Worm (Caenorhabditis elegans) whole organism, mixed stage, embryonic: ENCODE measurements around the gene H34I24.1.

Experiments
- M03D4.4 ChIP-seq: sonication (generic microtip); optimal IDR thresholded peaks from 2 replicates; lab custom pipeline; 2017; ENCODE audit warnings: mild to moderate bottlenecking, missing genetic modification characterization, missing compliant biosample characterization
- blmp-1 ChIP-seq: fragments of 150-350 bp; optimal IDR thresholded peaks from 2 replicates; lab custom pipeline; 2014; ENCODE audit warnings: missing biosample characterization, missing genetic modification characterization
- ceh-39 ChIP-seq: fragments of 150-350 bp; optimal IDR thresholded peaks from 2 replicates; lab custom pipeline; 2014; ENCODE audit warnings: missing biosample characterization, missing genetic modification characterization
- ceh-43 ChIP-seq: fragments of 200-800 bp; sonication (Bioruptor generic); optimal IDR thresholded peaks from 2 replicates; lab custom pipeline; 2018; ENCODE audit warnings: mild to moderate bottlenecking, missing genetic modification characterization, moderate library complexity, missing compliant biosample characterization
- ceh-83 ChIP-seq: fragments of 200-800 bp; sonication (Bioruptor generic); optimal IDR thresholded peaks from 2 replicates; lab custom pipeline; 2018; ENCODE audit warnings: mild to moderate bottlenecking, missing genetic modification characterization, missing compliant biosample characterization
- ces-1 ChIP-seq: fragments of 150-350 bp; optimal IDR thresholded peaks from 2 replicates; lab custom pipeline; 2014; ENCODE audit warnings: missing biosample characterization, missing genetic modification reagents, missing genetic modification characterization
- cnd-1 ChIP-seq: fragments of 200-800 bp; sonication (Bioruptor generic); optimal IDR thresholded peaks from 2 replicates; lab custom pipeline; 2018; ENCODE audit warnings: mild to moderate bottlenecking, missing genetic modification characterization, missing compliant biosample characterization
- drap-1 ChIP-seq: fragments of 200-800 bp; sonication (Bioruptor generic); optimal IDR thresholded peaks from 3 replicates; lab custom pipeline; 2018; ENCODE audit warnings: mild to moderate bottlenecking, missing genetic modification characterization, missing compliant biosample characterization
- elt-1 ChIP-seq: sonication (generic microtip); optimal IDR thresholded peaks from 2 replicates; lab custom pipeline; 2017; ENCODE audit warnings: missing genetic modification characterization, mild to moderate bottlenecking, missing compliant biosample characterization, antibody characterized with exemption, moderate library complexity, borderline replicate concordance; ENCODE audit not compliant: insufficient read depth
- elt-3 ChIP-seq: fragments of 150-350 bp; optimal IDR thresholded peaks from 2 replicates; lab custom pipeline; 2014; ENCODE audit warnings: missing biosample characterization, missing genetic modification characterization
- flh-1 ChIP-seq: fragments of 200-800 bp; sonication (Bioruptor generic); optimal IDR thresholded peaks from 2 replicates; lab custom pipeline; 2018; ENCODE audit warnings: mild to moderate bottlenecking, missing genetic modification characterization, moderate library complexity, missing compliant biosample characterization
- ham-2 ChIP-seq: fragments of 200-800 bp; sonication (Bioruptor generic); optimal IDR thresholded peaks from 2 replicates; lab custom pipeline; 2018; ENCODE audit warnings: mild to moderate bottlenecking, missing genetic modification characterization, missing compliant biosample characterization
- hlh-1 ChIP-seq: fragments of 150-350 bp; optimal IDR thresholded peaks from 2 replicates; lab custom pipeline; 2014; ENCODE audit warnings: missing biosample characterization, missing genetic modification reagents, missing genetic modification characterization
- lin-13 ChIP-seq: fragments of 150-350 bp; optimal IDR thresholded peaks from 2 replicates; lab custom pipeline; 2014; ENCODE audit warnings: missing biosample characterization, missing genetic modification characterization
- lin-32 ChIP-seq: fragments of 200-800 bp; sonication (Bioruptor generic); optimal IDR thresholded peaks from 2 replicates; lab custom pipeline; 2018; ENCODE audit warnings: mild to moderate bottlenecking, missing genetic modification characterization, missing compliant biosample characterization
- lsy-2 ChIP-seq: fragments of 150-350 bp; optimal IDR thresholded peaks from 2 replicates; lab custom pipeline; 2014; ENCODE audit warnings: missing biosample characterization, missing genetic modification characterization
- mab-5 ChIP-seq: fragments of 150-350 bp; optimal IDR thresholded peaks from 2 replicates; lab custom pipeline; 2014; ENCODE audit warnings: missing biosample characterization, missing genetic modification characterization
- mep-1 ChIP-seq: fragments of 150-350 bp; optimal IDR thresholded peaks from 2 replicates; lab custom pipeline; 2017; ENCODE audit warnings: missing biosample characterization, missing genetic modification reagents, missing genetic modification characterization, inconsistent platforms
- nhr-12 ChIP-seq: fragments of 150-350 bp; optimal IDR thresholded peaks from 2 replicates; lab custom pipeline; 2014; ENCODE audit warnings: missing biosample characterization, missing genetic modification characterization
- nhr-2 ChIP-seq: fragments of 150-350 bp; optimal IDR thresholded peaks from 2 replicates; lab custom pipeline; 2014; ENCODE audit warnings: missing biosample characterization, missing genetic modification characterization
- nhr-237 ChIP-seq: fragments of 150-350 bp; optimal IDR thresholded peaks from 2 replicates; lab custom pipeline; 2014; ENCODE audit warnings: missing biosample characterization, missing genetic modification characterization
- nhr-28 ChIP-seq: fragments of 150-350 bp; optimal IDR thresholded peaks from 2 replicates; lab custom pipeline; 2014; ENCODE audit warnings: missing biosample characterization, missing genetic modification characterization
- nhr-76 ChIP-seq: sonication (generic microtip); optimal IDR thresholded peaks from 2 replicates; lab custom pipeline; 2017; ENCODE audit warnings: missing biosample characterization, missing genetic modification characterization
- pha-4 ChIP-seq: fragments of 150-350 bp; optimal IDR thresholded peaks from 2 replicates; lab custom pipeline; 2018; ENCODE audit warnings: missing biosample characterization, missing genetic modification reagents, missing genetic modification characterization
- sem-2 ChIP-seq: fragments of 200-800 bp; sonication (Bioruptor generic); optimal IDR thresholded peaks from 2 replicates; lab custom pipeline; 2018; ENCODE audit warnings: mild to moderate bottlenecking, missing genetic modification characterization, missing compliant biosample characterization
- snpc-4 ChIP-seq: fragments of 150-350 bp; optimal IDR thresholded peaks from 2 replicates; lab custom pipeline; 2014; ENCODE audit warnings: missing biosample characterization, missing genetic modification characterization
- sptf-1 ChIP-seq: sonication (generic microtip); optimal IDR thresholded peaks from 2 replicates; lab custom pipeline; 2017; ENCODE audit warnings: mild to moderate bottlenecking, missing genetic modification characterization, moderate library complexity, missing compliant biosample characterization
- tbx-8 ChIP-seq: fragments of 200-800 bp; sonication (Bioruptor generic); optimal IDR thresholded peaks from 2 replicates; lab custom pipeline; 2018; ENCODE audit warnings: mild to moderate bottlenecking, missing genetic modification characterization, moderate library complexity, missing compliant biosample characterization
- unc-120 ChIP-seq: sonication (generic microtip); optimal IDR thresholded peaks from 2 replicates; lab custom pipeline; 2017; ENCODE audit warnings: missing genetic modification characterization, missing compliant biosample characterization; ENCODE audit not compliant: poor library complexity, severe bottlenecking
- unc-39 ChIP-seq: fragments of 150-350 bp; optimal IDR thresholded peaks from 2 replicates; lab custom pipeline; 2014; ENCODE audit warnings: missing biosample characterization, missing genetic modification characterization
- unc-62 ChIP-seq: fragments of 150-350 bp; optimal IDR thresholded peaks from 2 replicates; lab custom pipeline; 2014; ENCODE audit warnings: missing biosample characterization, missing genetic modification reagents, missing genetic modification characterization
- zip-8 ChIP-seq: fragments of 150-350 bp; optimal IDR thresholded peaks from 2 replicates; lab custom pipeline; 2014; ENCODE audit warnings: missing biosample characterization, missing genetic modification characterization
- ztf-11 ChIP-seq: fragments of 150-350 bp; optimal IDR thresholded peaks from 2 replicates; lab custom pipeline; 2014; ENCODE audit warnings: missing biosample characterization, missing genetic modification characterization

H34I24.1 gene

ce11 chrIII:2846747-2847146, at the start of gene H34I24.1:
H34I24.1 (plus strand) TSS chrIII:2847047.
- peak; percentile 17 for TF ChIP-seq zip-8 (tag; lab: Kevin White, UChicago)

- no peak for TF ChIP-seq M03D4.4 (tag; lab: Kevin White, UChicago)
- peak; percentile 93 for TF ChIP-seq zip-8 (tag; lab: Kevin White, UChicago)
Observed at ce11 chrIII:2800743-2801142, 46.1 kb upstream of the H34I24.1 start.

- TF ChIP-seq snpc-4 (tag; lab: Kevin White, UChicago) = no peak
Observed at ce11 chrIII:2801800-2802515, 44.9 kb upstream of the H34I24.1 start, which contains the start of the genes twk-45 and Y71H2AM.25. twk-45 (minus strand) TSS chrIII:2801900. Y71H2AM.25 (plus strand) TSS chrIII:2802465.

- TF ChIP-seq lin-32 (GFP tag; lab: Kevin White, UChicago) (no peak), nhr-2 (tag; lab: Kevin White, UChicago) (peak; percentile 49), elt-1 (tag; lab: Kevin White, UChicago) (no peak), nhr-76 (tag; lab: Kevin White, UChicago) (no peak), flh-1 (GFP tag; lab: Kevin White, UChicago) (no peak), ceh-83 (no peak), ceh-43 (GFP tag; lab: Kevin White, UChicago) (no peak), hlh-1 (tag; lab: Kevin White, UChicago) (no peak), ceh-39 (tag; lab: Kevin White, UChicago) (no peak), lin-13 (no peak), tbx-8 (GFP tag; lab: Kevin White, UChicago) (no peak), pha-4 (peak; percentile 34), nhr-28 (tag; lab: Kevin White, UChicago) (no peak), snpc-4 (tag; lab: Kevin White, UChicago) (no peak), zip-8 (tag; lab: Kevin White, UChicago) (no peak), sem-2 (GFP tag; lab: Kevin White, UChicago) (no peak), unc-62 (GFP tag; lab: Kevin White, UChicago) (peak; percentile 17), drap-1 (GFP tag; lab: Kevin White, UChicago) (no peak), mab-5 (no peak)
Observed at ce11 chrIII:2804461-2804860, 42.4 kb upstream of the H34I24.1 start.

- TF ChIP-seq unc-62 (GFP tag; lab: Kevin White, UChicago) (no peak), ham-2 (GFP tag; lab: Kevin White, UChicago) (no peak), lsy-2 (peak; percentile 1), ces-1 (peak; percentile 66), nhr-237 (tag; lab: Kevin White, UChicago) (peak; percentile 35)
Observed at ce11 chrIII:2805084-2805483, 41.8 kb upstream of the H34I24.1 start, which contains the start of gene Y71H2AM.3. Y71H2AM.3 (plus strand) TSS chrIII:2805430.

ce11 chrIII:2811410-2811809, 35.4 kb upstream of the H34I24.1 start:
- TF ChIP-seq nhr-12 (tag; lab: Kevin White, UChicago) (no peak), drap-1 (GFP tag; lab: Kevin White, UChicago) (no peak), hlh-1 (tag; lab: Kevin White, UChicago) (no peak), nhr-237 (tag; lab: Kevin White, UChicago) (no peak), flh-1 (GFP tag; lab: Kevin White, UChicago) (no peak), sptf-1 (tag; lab: Kevin White, UChicago) (no peak), ceh-43 (GFP tag; lab: Kevin White, UChicago) (no peak)
- TF ChIP-seq, all 35 proteins: peak for 0

ce11 chrIII:2814919-2815554, 31.8 kb upstream of the H34I24.1 start, which contains the start of gene tufm-1:
tufm-1 (minus strand) TSS chrIII:2814969.
- TF ChIP-seq unc-39 (tag; lab: Kevin White, UChicago) (no peak), nhr-76 (tag; lab: Kevin White, UChicago) (no peak), ceh-83 (no peak), nhr-12 (tag; lab: Kevin White, UChicago) (no peak), snpc-4 (tag; lab: Kevin White, UChicago) (no peak), zip-8 (tag; lab: Kevin White, UChicago) (no peak), ham-2 (GFP tag; lab: Kevin White, UChicago) (no peak), unc-120 (tag; lab: Kevin White, UChicago) (no peak), lin-32 (GFP tag; lab: Kevin White, UChicago) (no peak), unc-62 (GFP tag; lab: Kevin White, UChicago) (no peak), nhr-237 (tag; lab: Kevin White, UChicago) (peak; percentile 47), sptf-1 (tag; lab: Kevin White, UChicago) (no peak), cnd-1 (tag; lab: Kevin White, UChicago) (no peak), elt-3 (tag; lab: Kevin White, UChicago) (no peak), lin-13 (peak; percentile 64), mab-5 (no peak), blmp-1 (tag; lab: Kevin White, UChicago) (no peak), mep-1 (tag; lab: Kevin White, UChicago) (peak; percentile 64), ces-1 (peak; percentile 84), ztf-11 (tag; lab: Kevin White, UChicago) (no peak), lsy-2 (peak; percentile 94), nhr-28 (tag; lab: Kevin White, UChicago) (no peak)
